Fruit fly (Drosophila melanogaster): Measurements from ENCODE around the gene Sec61gamma.
A peak's percentile ranks its signal among the peaks of the same experiment; 100 is the strongest.

Gene Sec61gamma

dm6 chrX:19651757-19652419, 8.8 kb downstream of the Sec61gamma start, which contains the start of the genes Ranbp21 and Elys (continued):
- TF ChIP-seq Sin3A (optimal IDR thresholded peaks at IDR 0.05) (peak; percentile 95), prd (optimal IDR thresholded peaks at IDR 0.05) (no peak), prd (GFP tag; IDR thresholded peaks at IDR 0.05) (peak; percentile 75), CG16813 (GFP tag; IDR thresholded peaks at IDR 0.05; ENCODE audit: partially characterized antibody) (0 out of 3 replicates have a peak, but pooled peaks have one; percentile 56), nerfin-2 (GFP tag; IDR thresholded peaks at IDR 0.05; ENCODE audit: partially characterized antibody) (no peak), CG30431 (GFP tag; optimal IDR thresholded peaks at IDR 0.05) (peak; percentile 15), grau (tag; optimal IDR thresholded peaks at IDR 0.05) (peak; percentile 40), Xrp1 (GFP tag; IDR thresholded peaks at IDR 0.05) (peak; percentile 60), fd3F (GFP tag; optimal IDR thresholded peaks at IDR 0.05) (peak; percentile 3), CG6854 (GFP tag; optimal IDR thresholded peaks at IDR 0.05) (no peak), CG32532 (GFP tag; IDR thresholded peaks at IDR 0.05) (peak; percentile 40; the same call in 1 of the 2 replicates), kah (GFP tag; optimal IDR thresholded peaks at IDR 0.05) (no peak), tgo (GFP tag; IDR thresholded peaks at IDR 0.05) (peak; percentile 44; the same call in 1 of the 3 replicates), Ada2b (GFP tag; IDR thresholded peaks at IDR 0.05) (no peak), CG14050 (GFP tag; IDR thresholded peaks at IDR 0.05) (no peak), ATbp (GFP tag; optimal IDR thresholded peaks at IDR 0.05) (no peak), dimm (GFP tag; IDR thresholded peaks at IDR 0.05) (0 out of 2 replicates have a peak, but pooled peaks have one; percentile 32), CG1647 (GFP tag; optimal IDR thresholded peaks at IDR 0.05) (peak; percentile 42), CG1024 (GFP tag; IDR thresholded peaks at IDR 0.05) (peak; percentile 31; the same call in 1 of the 2 replicates), Sox100B (GFP tag; optimal IDR thresholded peaks at IDR 0.05) (no peak), Neu2 (GFP tag; optimal IDR thresholded peaks at IDR 0.05; ENCODE audit: borderline replicate concordance) (no peak), chm (GFP tag; IDR thresholded peaks at IDR 0.05) (no peak), Mes4 (GFP tag; optimal IDR thresholded peaks at IDR 0.05) (peak; percentile 61), CG14667 (GFP tag; IDR thresholded peaks at IDR 0.05) (peak; percentile 37; the same call in 1 of the 2 replicates), YL-1 (GFP tag; optimal IDR thresholded peaks at IDR 0.05) (peak; percentile 64), vvl (GFP tag; IDR thresholded peaks at IDR 0.05) (peak; percentile 54), Ets65A (GFP tag) (peak; percentile 96), Fer1 (GFP tag; optimal IDR thresholded peaks at IDR 0.05) (no peak), CG13296 (GFP tag; optimal IDR thresholded peaks at IDR 0.05) (no peak), CG1602 (GFP tag; optimal IDR thresholded peaks at IDR 0.05) (peak; percentile 50), sr (GFP tag; IDR thresholded peaks at IDR 0.05) (no peak), CG32772 (GFP tag; IDR thresholded peaks at IDR 0.05) (peak; percentile 68), cas (GFP tag; IDR thresholded peaks at IDR 0.05) (no peak), MBD-R2 (GFP tag; IDR thresholded peaks at IDR 0.05) (peak; percentile 68), CG8359 (GFP tag; optimal IDR thresholded peaks at IDR 0.05; ENCODE audit: borderline replicate concordance) (no peak), Dref (GFP tag; IDR thresholded peaks at IDR 0.05) (peak; percentile 33), CG10267 (tag; optimal IDR thresholded peaks at IDR 0.05) (peak; percentile 93), insv (GFP tag; optimal IDR thresholded peaks at IDR 0.05) (peak in 1 of 2 experiments; percentile 28), pnt (GFP tag; optimal IDR thresholded peaks at IDR 0.05) (peak; percentile 62), CG2889 (GFP tag; IDR thresholded peaks at IDR 0.05) (0 out of 3 replicates have a peak, but pooled peaks have one; percentile 27), chn (GFP tag; optimal IDR thresholded peaks at IDR 0.05) (peak; percentile 59), Gug (GFP tag; IDR thresholded peaks at IDR 0.05) (peak; percentile 69; the same call in 3 of the 4 replicates), luna (GFP tag; optimal IDR thresholded peaks at IDR 0.05) (no peak), hth (optimal IDR thresholded peaks at IDR 0.05) (no peak), Eip74EF (GFP tag; optimal IDR thresholded peaks at IDR 0.05) (no peak), CG30020 (tag; optimal IDR thresholded peaks at IDR 0.05) (peak; percentile 27), CG4854 (GFP tag; optimal IDR thresholded peaks at IDR 0.05) (no peak), cg (GFP tag; optimal IDR thresholded peaks at IDR 0.05) (peak; percentile 69), CG11085 (GFP tag; IDR thresholded peaks at IDR 0.05) (0 out of 2 replicates have a peak, but pooled peaks have one; percentile 9), CG14965 (GFP tag; optimal IDR thresholded peaks at IDR 0.05; ENCODE audit: borderline replicate concordance) (no peak), CG31441 (GFP tag; IDR thresholded peaks at IDR 0.05) (no peak)

Data from whole organism, embryonic.